Fruit fly (Drosophila melanogaster): ENCODE results near the gene Atet.

The Atet gene

DNA sequence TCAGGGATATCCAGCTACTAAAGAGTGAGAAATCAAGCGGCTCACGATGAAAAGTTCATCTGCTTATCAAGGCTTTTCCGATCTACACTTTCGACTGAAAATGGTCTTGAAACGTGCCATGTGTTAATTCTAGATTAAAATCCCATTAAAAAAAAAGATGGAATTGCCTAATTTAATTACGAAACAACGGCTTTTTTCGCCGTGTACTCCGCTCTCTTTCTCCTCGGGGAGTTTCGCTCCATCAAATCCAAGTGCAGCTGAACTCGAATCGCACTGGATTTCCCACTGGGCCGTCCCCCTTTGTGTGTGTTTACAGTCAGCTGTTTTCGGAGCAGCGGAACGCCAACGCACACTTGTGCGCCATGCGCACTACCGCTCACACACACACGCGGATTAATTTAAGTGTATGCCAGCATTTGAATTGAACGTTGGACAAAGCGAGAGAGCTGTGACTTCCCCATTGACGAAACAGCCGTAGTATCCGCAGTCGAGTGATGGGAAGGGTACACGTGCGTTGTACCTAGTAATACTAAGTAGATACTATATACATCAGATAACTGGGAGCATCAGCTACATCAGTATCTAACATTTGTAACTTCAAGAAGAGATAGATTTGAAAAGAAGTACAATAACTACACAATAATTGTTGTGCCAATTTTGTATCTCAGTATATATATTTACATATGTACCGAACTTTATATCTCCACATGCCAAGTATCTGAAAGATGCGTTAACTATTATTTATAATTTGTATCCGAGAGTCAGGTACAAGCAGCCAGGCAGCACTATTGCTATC, 553 bp upstream of the Atet start:
- no peak for TF ChIP-seq psq (optimal IDR thresholded peaks at IDR 0.05)
- TF ChIP-seq h (optimal IDR thresholded peaks at IDR 0.05) = no peak
- no peak for TF ChIP-seq insv (optimal IDR thresholded peaks at IDR 0.05)
- no peak for TF ChIP-seq ttk (optimal IDR thresholded peaks at IDR 0.05)
- no peak for TF ChIP-seq Sin3A (optimal IDR thresholded peaks at IDR 0.05)
- no peak for TF ChIP-seq Myc (optimal IDR thresholded peaks at IDR 0.05)

DNA sequence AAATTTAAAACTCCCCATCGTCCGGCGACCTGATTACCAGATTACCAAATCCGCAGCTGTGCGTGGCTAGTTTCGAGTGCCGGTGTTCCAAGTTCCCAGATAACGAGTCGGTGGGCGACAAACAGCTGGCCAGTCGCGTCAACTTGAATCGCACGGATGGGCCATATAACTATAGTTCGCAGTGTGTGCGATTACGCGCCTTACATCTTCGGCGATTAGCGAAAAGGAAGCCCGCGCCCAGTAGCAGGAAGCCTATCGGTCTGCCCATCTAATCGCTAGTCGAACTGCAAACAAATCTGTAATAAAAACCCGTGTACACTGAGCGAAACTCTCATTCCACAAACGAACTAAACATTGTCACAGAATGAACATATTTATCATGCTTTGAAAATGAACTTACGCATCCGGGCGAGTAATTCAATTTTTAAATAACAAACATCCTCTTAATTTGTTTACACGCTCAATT, 1.3 kb downstream of the Atet start:
- TF ChIP-seq h (optimal IDR thresholded peaks at IDR 0.05) (no peak), Myc (optimal IDR thresholded peaks at IDR 0.05) (no peak), Sin3A (optimal IDR thresholded peaks at IDR 0.05) (no peak), psq (optimal IDR thresholded peaks at IDR 0.05) (no peak), insv (optimal IDR thresholded peaks at IDR 0.05) (no peak), ttk (optimal IDR thresholded peaks at IDR 0.05) (no peak)

DNA sequence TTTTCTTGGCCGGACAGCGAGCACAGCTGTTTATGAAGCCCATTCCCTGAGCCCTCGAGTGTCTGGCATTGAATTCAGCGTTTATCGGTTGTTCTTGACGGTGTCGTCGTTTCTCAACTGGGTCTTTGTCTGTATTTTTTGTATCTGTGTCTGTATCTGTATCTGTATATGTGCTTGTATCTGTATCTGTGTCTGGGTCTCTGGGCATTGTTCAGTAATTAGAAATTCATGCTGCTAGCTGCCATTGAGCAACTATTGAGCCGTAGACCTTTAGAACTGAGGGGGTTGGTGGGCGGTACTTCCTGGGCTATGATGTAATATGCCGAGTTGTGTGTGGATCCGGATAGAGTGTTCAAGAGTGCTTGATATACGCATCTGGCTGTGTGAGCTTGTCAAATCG, 2.3 kb downstream of the Atet start:
- TF ChIP-seq Myc (optimal IDR thresholded peaks at IDR 0.05) (no peak), psq (optimal IDR thresholded peaks at IDR 0.05) (no peak), ttk (optimal IDR thresholded peaks at IDR 0.05) (no peak), Sin3A (optimal IDR thresholded peaks at IDR 0.05) (no peak), insv (optimal IDR thresholded peaks at IDR 0.05) (no peak), h (optimal IDR thresholded peaks at IDR 0.05) (no peak)

DNA sequence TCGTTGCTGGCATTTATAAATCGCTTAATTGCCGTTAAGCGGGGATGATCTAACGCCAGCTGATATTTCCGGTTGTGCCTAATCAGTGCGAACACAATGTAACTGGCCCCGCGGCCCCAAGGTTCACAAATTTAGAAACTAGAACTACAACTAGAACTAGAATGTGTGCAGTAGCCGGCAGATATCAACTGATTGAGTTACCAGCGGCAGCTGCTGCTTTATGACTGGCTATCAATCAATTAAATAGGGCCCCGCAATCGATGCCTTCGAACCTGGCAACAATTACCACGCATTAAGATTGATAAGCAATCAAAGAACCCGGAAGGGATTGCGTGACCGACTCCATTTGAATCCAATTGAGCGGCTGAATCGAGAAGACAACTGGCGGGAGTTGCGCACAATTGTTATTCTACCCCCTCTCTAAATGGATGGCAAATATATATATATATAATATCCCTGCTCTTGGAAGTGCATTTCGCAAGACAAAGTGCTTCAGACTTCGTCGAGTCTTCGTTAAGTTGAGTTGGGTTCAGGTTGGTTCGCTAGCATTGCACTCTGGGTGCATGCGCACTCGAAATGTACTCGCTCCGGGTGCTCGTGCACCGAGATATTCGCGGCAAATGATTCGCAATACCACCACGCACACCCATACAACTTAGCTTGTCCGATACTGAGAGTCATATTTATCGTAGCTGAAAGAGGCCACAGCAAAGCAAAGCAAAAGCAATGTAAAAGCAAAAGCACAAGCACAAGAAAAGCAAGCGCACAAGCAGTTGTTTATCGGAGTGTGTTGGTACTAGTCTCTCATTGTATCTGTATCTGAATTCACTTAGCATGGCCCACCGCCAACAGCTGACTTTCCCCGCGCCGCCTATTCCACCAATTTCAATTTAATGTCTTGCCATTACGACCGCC, 6.3 kb downstream of the Atet start:
- TF ChIP-seq ttk (optimal IDR thresholded peaks at IDR 0.05) = no peak
- no peak for TF ChIP-seq insv (optimal IDR thresholded peaks at IDR 0.05)
- no peak for TF ChIP-seq Myc (optimal IDR thresholded peaks at IDR 0.05)
- no peak for TF ChIP-seq h (optimal IDR thresholded peaks at IDR 0.05)
- TF ChIP-seq Sin3A (optimal IDR thresholded peaks at IDR 0.05) = no peak
- TF ChIP-seq psq (optimal IDR thresholded peaks at IDR 0.05) = no peak

DNA sequence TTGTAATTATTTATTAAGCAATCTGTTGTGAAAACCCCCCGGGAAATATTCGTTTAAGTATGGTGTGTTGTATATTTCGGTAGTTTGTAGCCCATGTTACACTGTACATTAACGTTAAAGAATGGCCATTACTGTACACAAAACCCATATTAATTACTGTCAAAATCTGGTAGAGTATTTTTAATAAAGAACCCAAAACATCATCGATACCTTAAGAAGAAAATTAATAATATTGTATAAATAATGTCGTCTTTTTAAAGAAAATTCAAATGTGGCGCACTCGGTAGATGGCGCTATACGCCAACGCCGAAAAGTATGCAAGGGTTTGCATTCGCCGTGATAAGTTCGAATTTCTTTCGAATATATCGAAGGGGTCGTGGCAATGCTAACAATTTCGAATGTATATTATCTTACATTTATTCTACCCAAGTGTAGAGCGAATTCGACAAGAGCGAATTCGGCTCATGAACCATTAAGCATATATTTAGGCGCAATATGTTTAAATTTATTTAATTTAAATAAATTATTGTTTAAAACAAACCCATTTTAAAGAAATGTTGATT, 11.9 kb downstream of the Atet start:
- TF ChIP-seq insv (optimal IDR thresholded peaks at IDR 0.05) (no peak), ttk (optimal IDR thresholded peaks at IDR 0.05) (no peak), h (optimal IDR thresholded peaks at IDR 0.05) (no peak), Myc (optimal IDR thresholded peaks at IDR 0.05) (no peak), psq (optimal IDR thresholded peaks at IDR 0.05) (no peak), Sin3A (optimal IDR thresholded peaks at IDR 0.05) (no peak)

DNA sequence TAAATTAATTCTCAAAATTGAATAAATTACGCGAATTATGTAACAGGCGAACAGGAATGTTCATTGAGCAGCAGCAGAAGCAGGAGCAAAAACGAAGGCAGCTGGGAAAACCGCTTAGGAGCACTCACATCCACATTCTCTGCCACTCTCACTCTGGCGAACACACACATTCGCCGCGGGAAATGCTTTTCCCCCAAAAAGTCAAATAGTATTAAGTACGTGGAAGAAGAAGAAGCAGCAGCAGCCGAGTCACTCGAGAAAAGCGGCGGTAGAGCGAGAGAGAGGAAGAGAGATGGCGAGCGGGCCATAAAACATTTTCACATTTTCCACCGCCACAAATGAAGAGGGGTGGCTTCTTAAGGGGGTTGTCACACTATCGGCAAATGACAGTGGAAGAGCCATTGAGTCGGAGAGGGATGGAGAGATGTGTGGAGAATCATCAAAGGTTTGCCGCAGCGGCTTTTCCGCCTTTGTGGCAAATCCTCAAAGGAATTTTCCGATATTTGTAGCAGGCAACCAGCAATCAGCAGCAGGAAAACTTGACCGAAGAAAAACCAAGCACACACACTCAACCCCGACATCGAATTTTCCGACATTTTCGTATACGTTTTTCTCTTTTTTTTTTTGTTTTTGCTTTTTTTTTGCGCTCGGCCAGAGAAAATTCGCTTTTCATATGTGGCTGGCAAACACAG, 13.1 kb downstream of the Atet start:
- TF ChIP-seq Sin3A (optimal IDR thresholded peaks at IDR 0.05) (no peak), ttk (optimal IDR thresholded peaks at IDR 0.05) (no peak), Myc (optimal IDR thresholded peaks at IDR 0.05) (no peak), insv (optimal IDR thresholded peaks at IDR 0.05) (no peak), psq (optimal IDR thresholded peaks at IDR 0.05) (no peak), h (optimal IDR thresholded peaks at IDR 0.05) (no peak)

DNA sequence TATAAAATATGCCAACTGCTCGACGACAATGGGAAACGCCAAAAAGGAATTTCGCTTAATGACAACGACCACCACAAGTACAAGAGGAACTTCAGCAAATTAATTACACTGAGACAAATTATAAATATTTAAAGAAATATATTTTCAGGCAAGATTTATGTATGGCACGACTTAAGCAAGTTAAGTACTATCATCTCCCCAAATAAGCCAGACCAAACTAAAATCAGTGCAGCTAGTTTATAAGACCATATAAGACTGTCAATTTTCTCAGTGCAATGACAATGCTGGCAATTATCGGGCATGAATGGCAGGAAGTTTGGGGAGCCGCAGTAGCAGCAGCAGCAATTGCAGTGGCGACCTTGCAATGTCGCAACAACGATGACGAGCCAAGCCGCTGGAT, 14.8 kb downstream of the Atet start:
- TF ChIP-seq psq (optimal IDR thresholded peaks at IDR 0.05) (no peak), ttk (optimal IDR thresholded peaks at IDR 0.05) (no peak), insv (optimal IDR thresholded peaks at IDR 0.05) (no peak), Myc (optimal IDR thresholded peaks at IDR 0.05) (no peak), Sin3A (optimal IDR thresholded peaks at IDR 0.05) (no peak), h (optimal IDR thresholded peaks at IDR 0.05) (no peak)

DNA sequence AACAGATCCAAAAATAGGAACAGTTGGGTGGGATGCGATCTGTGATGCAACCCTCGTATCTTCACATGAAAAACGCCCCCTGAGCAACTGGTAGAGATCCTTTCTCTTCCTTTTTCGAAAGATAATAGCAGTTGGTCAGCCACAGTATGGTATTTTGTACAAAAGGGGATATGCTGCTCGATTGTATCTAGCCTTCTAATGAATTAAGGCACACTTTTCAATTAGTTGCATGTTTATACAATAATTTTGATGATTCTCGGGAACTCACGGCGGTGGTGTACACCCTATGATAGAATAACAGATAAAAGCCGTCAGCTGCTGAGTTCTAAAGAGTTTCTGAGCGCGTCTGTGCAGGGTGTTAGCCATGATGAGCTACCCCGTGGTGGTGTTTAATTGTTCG, 16.0 kb downstream of the Atet start:
- TF ChIP-seq psq (optimal IDR thresholded peaks at IDR 0.05) (no peak), ttk (optimal IDR thresholded peaks at IDR 0.05) (no peak), Myc (optimal IDR thresholded peaks at IDR 0.05) (no peak), h (optimal IDR thresholded peaks at IDR 0.05) (no peak), insv (optimal IDR thresholded peaks at IDR 0.05) (no peak), Sin3A (optimal IDR thresholded peaks at IDR 0.05) (no peak)

DNA sequence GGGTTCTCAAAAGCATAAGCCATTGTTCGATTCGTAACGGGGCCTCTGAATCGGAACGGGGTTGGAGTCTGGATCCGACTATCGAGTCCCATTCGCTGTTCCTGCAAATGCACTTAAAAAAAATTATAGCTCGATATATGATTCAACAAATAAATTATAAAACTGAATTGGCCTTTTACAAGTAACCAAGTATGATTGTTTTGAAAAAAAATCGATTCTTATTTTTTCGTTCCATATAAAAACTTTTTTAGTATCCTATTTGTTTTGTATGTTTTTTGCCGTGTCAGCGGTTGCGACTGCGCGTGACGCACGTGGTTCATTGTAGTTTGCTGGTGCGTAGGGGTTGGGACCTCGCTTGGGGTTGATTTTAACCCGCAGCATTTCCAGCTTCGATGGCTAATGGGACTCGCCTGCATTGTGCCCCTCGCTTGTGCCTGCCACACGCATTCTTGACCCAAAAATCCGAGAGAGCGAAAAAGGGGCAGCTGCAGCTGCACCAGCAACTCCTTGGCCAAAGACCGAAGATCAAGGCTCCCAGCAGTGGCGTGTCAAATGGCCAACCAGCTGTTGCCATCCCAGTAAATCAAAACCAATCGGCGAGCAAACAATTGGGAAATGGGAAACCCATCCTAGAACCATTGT, 17.1 kb downstream of the Atet start:
- TF ChIP-seq Sin3A (optimal IDR thresholded peaks at IDR 0.05) (no peak), insv (optimal IDR thresholded peaks at IDR 0.05) (no peak), Myc (optimal IDR thresholded peaks at IDR 0.05) (no peak), h (optimal IDR thresholded peaks at IDR 0.05) (no peak), ttk (optimal IDR thresholded peaks at IDR 0.05) (no peak), psq (optimal IDR thresholded peaks at IDR 0.05) (no peak)

DNA sequence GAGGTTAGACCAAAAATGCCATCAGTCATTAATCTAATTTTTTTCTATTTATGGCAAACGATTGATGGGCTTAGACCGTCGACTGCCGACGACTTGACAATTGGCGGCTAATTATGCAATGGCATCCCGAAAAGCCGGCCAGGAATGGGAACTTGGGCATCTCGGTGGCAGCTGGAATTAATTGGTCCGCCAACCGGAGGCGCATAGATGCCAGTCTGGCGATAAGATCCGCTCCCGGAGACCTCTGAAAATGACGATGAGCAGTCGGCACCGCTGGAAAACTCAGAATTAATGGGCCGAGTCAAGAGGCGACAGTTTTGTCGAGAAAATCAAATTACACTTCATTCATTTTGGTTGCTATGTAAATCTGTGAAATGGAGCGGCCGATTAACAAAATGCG, 19.0 kb downstream of the Atet start, which contains the start of gene CG15429:
Gene CG15429 (plus strand): TSS at position 301 of the 400 bp plus-strand sequence.
- TF ChIP-seq psq (optimal IDR thresholded peaks at IDR 0.05) = no peak
- TF ChIP-seq insv (optimal IDR thresholded peaks at IDR 0.05) = no peak
- no peak for TF ChIP-seq Sin3A (optimal IDR thresholded peaks at IDR 0.05)
- no peak for TF ChIP-seq Myc (optimal IDR thresholded peaks at IDR 0.05)
- TF ChIP-seq h (optimal IDR thresholded peaks at IDR 0.05) = no peak
- TF ChIP-seq ttk (optimal IDR thresholded peaks at IDR 0.05) = no peak

DNA sequence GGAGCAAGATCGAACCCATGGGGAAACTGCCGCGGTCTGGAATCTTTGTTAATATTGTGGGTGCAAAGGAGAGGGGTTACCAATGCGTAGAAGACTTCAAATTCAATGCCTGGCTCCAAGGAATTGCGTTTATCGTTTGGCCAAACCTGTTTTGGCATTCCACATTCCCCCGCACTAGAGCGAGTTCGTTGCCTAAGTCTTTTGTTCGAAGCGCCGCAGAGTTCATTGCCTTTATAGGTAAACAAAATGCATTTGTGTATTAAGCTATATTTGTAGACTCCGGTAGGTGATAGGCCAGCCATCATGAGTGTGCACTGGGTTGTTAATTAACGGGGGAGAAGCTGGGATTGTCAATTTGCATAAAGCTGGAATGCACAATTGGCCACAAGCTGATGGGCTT, 21.4 kb downstream of the Atet start:
- TF ChIP-seq ttk (optimal IDR thresholded peaks at IDR 0.05) (no peak), psq (optimal IDR thresholded peaks at IDR 0.05) (no peak), Sin3A (optimal IDR thresholded peaks at IDR 0.05) (no peak), Myc (optimal IDR thresholded peaks at IDR 0.05) (no peak), h (optimal IDR thresholded peaks at IDR 0.05) (no peak), insv (optimal IDR thresholded peaks at IDR 0.05) (no peak)
